Fruit fly (Drosophila melanogaster) S2 (cell line): ENCODE results near the gene CG34297.

Experiments used
- CG8478 ChIP-seq: fragments of >200 bp; optimal IDR thresholded peaks from 2 replicates; lab custom pipeline; 2018
- CTCF ChIP-seq, 2 experiments: fragments of >200 bp; optimal IDR thresholded peaks; 2 replicates each; lab custom pipeline; 2018

DNA sequence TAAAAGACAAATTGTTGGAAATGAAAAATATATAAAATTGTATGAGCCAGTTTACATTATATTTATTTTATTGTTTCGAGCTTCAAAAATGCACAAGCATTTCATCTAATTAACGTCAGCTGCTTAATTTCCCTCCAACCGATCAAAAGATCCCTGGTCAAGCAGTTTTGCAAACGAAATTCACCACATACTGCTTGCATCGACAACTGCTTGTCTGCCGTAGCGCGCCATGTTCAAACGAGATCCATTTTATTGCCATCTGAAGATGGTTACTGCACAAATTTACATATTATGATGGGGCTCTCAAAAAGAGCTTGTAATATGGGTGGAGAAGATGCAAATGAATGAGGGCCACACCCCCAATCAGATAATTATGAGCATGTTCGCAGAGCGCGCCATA, 20.4 kb upstream of the CG34297 start:
- TF ChIP-seq CG8478 (lab: Kevin White, UChicago) (no peak), CTCF (optimal IDR thresholded peaks at IDR 0.05; lab: Kevin White, UChicago) (peak; percentile 15 to 42)
